Worm (Caenorhabditis elegans): Measurements from ENCODE around the gene cyk-3.

DNA sequence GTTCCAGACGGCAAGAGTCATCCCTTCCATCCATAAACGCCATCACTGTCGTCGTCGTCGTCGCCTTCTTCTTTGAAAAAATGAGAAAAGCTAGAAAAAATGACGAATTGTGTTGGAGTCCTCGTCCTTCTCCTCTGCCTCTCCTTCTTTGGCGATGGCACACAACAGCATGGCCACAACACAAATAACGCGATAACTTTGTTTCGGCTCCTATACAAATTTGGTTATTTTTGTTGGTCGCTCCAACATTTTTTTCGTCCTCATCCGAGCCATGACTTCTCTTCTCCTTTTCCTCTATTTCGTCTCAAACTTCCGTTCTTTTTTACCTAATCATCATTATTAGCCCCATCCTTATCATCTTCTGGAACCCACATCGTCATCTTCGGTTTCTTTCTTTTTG lies 27.9 kb upstream of the cyk-3 start:
- no peak for TF ChIP-seq elt-2 (tag; optimal IDR thresholded peaks at IDR 0.05)
- no peak for TF ChIP-seq npax-4 (tag; optimal IDR thresholded peaks at IDR 0.05)
- no peak for TF ChIP-seq T23F11.4 (GFP tag; optimal IDR thresholded peaks at IDR 0.05)
- TF ChIP-seq fax-1 (tag; optimal IDR thresholded peaks at IDR 0.05) = no peak
- TF ChIP-seq pag-3 (tag; optimal IDR thresholded peaks at IDR 0.05; ENCODE audit: borderline replicate concordance) = no peak
- TF ChIP-seq C38D4.7 (GFP tag; optimal IDR thresholded peaks at IDR 0.05) = no peak
- no peak for TF ChIP-seq rnt-1 (tag; optimal IDR thresholded peaks at IDR 0.05)
- TF ChIP-seq fkh-10 (GFP tag; optimal IDR thresholded peaks at IDR 0.05) = no peak

All from whole organism, late embryonic.